Fruit fly (Drosophila melanogaster) whole organism, adult: Measurements from ENCODE around the gene hob.

Experiments
- CG7045 ChIP-seq: fragments of 200-800 bp; sonication (Bioruptor generic); optimal IDR thresholded peaks from 2 replicates; lab custom pipeline; 2017; ENCODE audit warnings: missing biosample characterization, mild to moderate bottlenecking, missing genetic modification characterization
- Clk ChIP-seq: fragments of 200-800 bp; sonication (Bioruptor generic); optimal IDR thresholded peaks from 2 replicates; lab custom pipeline; 2017; ENCODE audit warnings: missing biosample characterization, missing genetic modification characterization
- Crg-1 ChIP-seq: fragments of 200-800 bp; sonication (Bioruptor generic); optimal IDR thresholded peaks from 2 replicates; lab custom pipeline; 2016; ENCODE audit warnings: missing biosample characterization, missing genetic modification characterization
- cic ChIP-seq: fragments of 200-800 bp; sonication (Bioruptor generic); optimal IDR thresholded peaks from 2 replicates; lab custom pipeline; 2017; ENCODE audit warnings: missing biosample characterization, mild to moderate bottlenecking, missing genetic modification characterization, moderate library complexity
- ovo ChIP-seq: fragments of 200-800 bp; sonication (Bioruptor generic); optimal IDR thresholded peaks from 2 replicates; lab custom pipeline; 2016; ENCODE audit warnings: missing biosample characterization, missing genetic modification characterization
- toe ChIP-seq: fragments of 200-800 bp; sonication (Bioruptor generic); optimal IDR thresholded peaks from 2 replicates; lab custom pipeline; 2016; ENCODE audit warnings: missing biosample characterization, missing genetic modification characterization

dm6 chr3L:3244244-3245144 lies 25.8 kb upstream of the hob start, which contains the start of gene CG12078:
- TF ChIP-seq Clk (GFP tag; lab: Kevin White, UChicago) (no peak), toe (GFP tag; lab: Kevin White, UChicago) (no peak), ovo (GFP tag; lab: Kevin White, UChicago) (no peak), cic (GFP tag; lab: Kevin White, UChicago) (no peak), CG7045 (GFP tag; lab: Kevin White, UChicago) (no peak), Crg-1 (GFP tag; lab: Kevin White, UChicago) (no peak)
